Worm (Caenorhabditis elegans) whole organism, young adult: ENCODE results near the gene dph-2.

Experiments used
- B0019.2 ChIP-seq: fragments of 200-800 bp; sonication (Bioruptor generic); conservative IDR thresholded peaks from 2 replicates; pipeline ENCODE4 v1.3.6; 2022; ENCODE audit warnings: missing genetic modification reagents, missing genetic modification characterization, missing compliant biosample characterization
- B0261.1 ChIP-seq: sonication (generic microtip); optimal IDR thresholded peaks from 2 replicates; lab custom pipeline; 2016; ENCODE audit warnings: mild to moderate bottlenecking, missing genetic modification characterization, moderate library complexity, missing compliant biosample characterization
- F10E7.11 ChIP-seq: sonication (generic microtip); optimal IDR thresholded peaks from 2 replicates; lab custom pipeline; 2017; ENCODE audit warnings: mild to moderate bottlenecking, missing genetic modification characterization, moderate library complexity, missing compliant biosample characterization
- F37B4.10 ChIP-seq: fragments of 200-800 bp; sonication (Bioruptor generic); IDR thresholded peaks from 2 replicates; pipeline ENCODE4 v1.3.6; 2022; ENCODE audit warnings: missing genetic modification characterization, missing compliant biosample characterization
- F52B5.7 ChIP-seq: sonication (generic microtip); optimal IDR thresholded peaks from 2 replicates; lab custom pipeline; 2016; ENCODE audit warnings: mild to moderate bottlenecking, missing genetic modification characterization, missing compliant biosample characterization
- T07F8.4 ChIP-seq: sonication (generic microtip); optimal IDR thresholded peaks from 2 replicates; lab custom pipeline; 2016; ENCODE audit warnings: mild to moderate bottlenecking, missing genetic modification characterization, moderate library complexity, missing compliant biosample characterization
- akir-1 ChIP-seq: fragments of 200-800 bp; sonication (Bioruptor generic); optimal IDR thresholded peaks from 2 replicates; lab custom pipeline; 2018; ENCODE audit warnings: mild to moderate bottlenecking, missing genetic modification characterization, moderate library complexity, missing compliant biosample characterization
- aptf-2 ChIP-seq: fragments of 200-800 bp; sonication (Bioruptor generic); conservative IDR thresholded peaks from 2 replicates; pipeline ENCODE4 v1.3.6; 2022; ENCODE audit warnings: missing genetic modification reagents, missing genetic modification characterization, missing compliant biosample characterization
- aptf-3 ChIP-seq: fragments of 200-800 bp; sonication (Bioruptor generic); IDR thresholded peaks from 2 replicates; pipeline ENCODE4 v1.3.6; 2022; ENCODE audit warnings: missing genetic modification characterization, missing compliant biosample characterization
- atf-7 ChIP-seq: sonication (generic microtip); optimal IDR thresholded peaks from 2 replicates; lab custom pipeline; 2017; ENCODE audit warnings: mild to moderate bottlenecking, missing genetic modification characterization, missing compliant biosample characterization
- athp-1 ChIP-seq: sonication (generic microtip); optimal IDR thresholded peaks from 2 replicates; lab custom pipeline; 2017; ENCODE audit warnings: mild to moderate bottlenecking, missing genetic modification characterization, missing compliant biosample characterization
- bed-2 ChIP-seq: fragments of 200-800 bp; sonication (Bioruptor generic); IDR thresholded peaks from 2 replicates; pipeline ENCODE4 v1.3.6; 2022; ENCODE audit warnings: missing genetic modification reagents, missing genetic modification characterization, missing compliant biosample characterization
- cebp-1 ChIP-seq, 2 experiments: fragments of 200-800 bp in 1 of 2; sonication (Bioruptor generic) in 1 of 2; sonication (generic microtip) in 1 of 2; IDR thresholded peaks in 1 of 2; optimal IDR thresholded peaks in 1 of 2; 2 replicates each; pipeline versions ENCODE4 v1.3.6 to Lab custom; 2017 to 2022; ENCODE audit warnings: missing compliant biosample characterization in 2 of 2, missing genetic modification characterization in 2 of 2, mild to moderate bottlenecking in 1 of 2, missing genetic modification reagents in 1 of 2, moderate library complexity in 1 of 2
- ceh-58 ChIP-seq: fragments of 200-800 bp; sonication (Bioruptor generic); IDR thresholded peaks from 2 replicates; pipeline ENCODE4 v1.3.6; 2022; ENCODE audit warnings: missing genetic modification characterization, missing compliant biosample characterization
- ceh-91 ChIP-seq: fragments of 200-800 bp; sonication (Bioruptor generic); IDR thresholded peaks from 2 replicates; pipeline ENCODE4 v1.3.6; 2022; ENCODE audit warnings: missing genetic modification reagents, missing genetic modification characterization, missing compliant biosample characterization
- chd-7 ChIP-seq: sonication (generic microtip); optimal IDR thresholded peaks from 2 replicates; lab custom pipeline; 2016; ENCODE audit warnings: mild to moderate bottlenecking, missing genetic modification characterization, moderate library complexity, missing compliant biosample characterization
- dpff-1 ChIP-seq: sonication (generic microtip); optimal IDR thresholded peaks from 2 replicates; lab custom pipeline; 2017; ENCODE audit warnings: mild to moderate bottlenecking, missing genetic modification characterization, missing compliant biosample characterization
- egrh-3 ChIP-seq: fragments of 200-800 bp; sonication (Bioruptor generic); IDR thresholded peaks from 2 replicates; pipeline ENCODE4 v1.3.6; 2022; ENCODE audit warnings: missing genetic modification reagents, missing genetic modification characterization, missing compliant biosample characterization
- ekl-4 ChIP-seq: fragments of 200-800 bp; sonication (Bioruptor generic); IDR thresholded peaks from 2 replicates; pipeline ENCODE4 v1.3.6; 2022; ENCODE audit warnings: missing genetic modification reagents, missing genetic modification characterization, missing compliant biosample characterization
- ets-4 ChIP-seq: fragments of 200-800 bp; sonication (Bioruptor generic); optimal IDR thresholded peaks from 2 replicates; lab custom pipeline; 2018; ENCODE audit warnings: mild to moderate bottlenecking, missing genetic modification characterization, missing compliant biosample characterization
- fkh-3 ChIP-seq: sonication (generic microtip); optimal IDR thresholded peaks from 2 replicates; lab custom pipeline; 2016; ENCODE audit warnings: mild to moderate bottlenecking, missing genetic modification characterization, missing compliant biosample characterization
- gei-17 ChIP-seq: fragments of 200-800 bp; sonication (Bioruptor generic); optimal IDR thresholded peaks from 2 replicates; lab custom pipeline; 2018; ENCODE audit warnings: mild to moderate bottlenecking, missing genetic modification characterization, missing compliant biosample characterization
- hmg-1.2 ChIP-seq: fragments of 200-800 bp; sonication (Bioruptor generic); IDR thresholded peaks from 2 replicates; pipeline ENCODE4 v1.3.6; 2022; ENCODE audit warnings: missing genetic modification reagents, missing genetic modification characterization, missing compliant biosample characterization
- hmg-20 ChIP-seq: fragments of 200-800 bp; sonication (Bioruptor generic); IDR thresholded peaks from 2 replicates; pipeline ENCODE4 v1.3.6; 2022; ENCODE audit warnings: missing genetic modification reagents, missing genetic modification characterization, missing compliant biosample characterization
- lin-35 ChIP-seq, 3 experiments: fragments of 150-350 bp in 2 of 3; sonication (generic microtip) in 1 of 3; optimal IDR thresholded peaks; 2 replicates each; lab custom pipeline; 2014 to 2018; ENCODE audit warnings: missing biosample characterization in 3 of 3, missing genetic modification characterization in 3 of 3, missing genetic modification reagents in 3 of 3
- lir-1 ChIP-seq: fragments of 200-800 bp; sonication (Bioruptor generic); conservative IDR thresholded peaks from 2 replicates; pipeline ENCODE4 v1.3.6; 2022; ENCODE audit warnings: missing genetic modification reagents, missing genetic modification characterization, missing compliant biosample characterization
- madf-10 ChIP-seq: sonication (generic microtip); optimal IDR thresholded peaks from 2 replicates; lab custom pipeline; 2016; ENCODE audit warnings: mild to moderate bottlenecking, missing genetic modification characterization, missing compliant biosample characterization
- madf-6 ChIP-seq: fragments of 200-800 bp; sonication (Bioruptor generic); IDR thresholded peaks from 2 replicates; pipeline ENCODE4 v1.3.6; 2022; ENCODE audit warnings: missing genetic modification reagents, missing genetic modification characterization, missing compliant biosample characterization
- nfya-2 ChIP-seq: fragments of 200-800 bp; sonication (Bioruptor generic); IDR thresholded peaks from 2 replicates; pipeline ENCODE4 v1.3.6; 2022; ENCODE audit warnings: missing genetic modification reagents, missing genetic modification characterization, missing compliant biosample characterization
- nhr-27 ChIP-seq: fragments of 200-800 bp; sonication (Bioruptor generic); optimal IDR thresholded peaks from 2 replicates; lab custom pipeline; 2018; ENCODE audit warnings: mild to moderate bottlenecking, missing genetic modification characterization, moderate library complexity, missing compliant biosample characterization
- nhr-90 ChIP-seq: sonication (generic microtip); optimal IDR thresholded peaks from 2 replicates; lab custom pipeline; 2016; ENCODE audit warnings: missing genotype, mild to moderate bottlenecking, missing genetic modification characterization, missing compliant biosample characterization
- pha-4 ChIP-seq: fragments of 150-350 bp; sonication (generic microtip); optimal IDR thresholded peaks from 2 replicates; lab custom pipeline; 2014; ENCODE audit warnings: missing biosample characterization, missing genetic modification reagents, missing genetic modification characterization
- snpc-1.1 ChIP-seq: sonication (generic microtip); optimal IDR thresholded peaks from 2 replicates; lab custom pipeline; 2017; ENCODE audit warnings: missing genetic modification characterization, mild to moderate bottlenecking, missing compliant biosample characterization, antibody characterized with exemption, moderate library complexity, missing genotype, missing genetic modification reagents; ENCODE audit not compliant: insufficient read depth
- snpc-1.3 ChIP-seq: sonication (generic microtip); optimal IDR thresholded peaks from 2 replicates; lab custom pipeline; 2017; ENCODE audit warnings: missing genetic modification characterization, mild to moderate bottlenecking, missing compliant biosample characterization, antibody characterized with exemption, moderate library complexity, missing genotype, missing genetic modification reagents; ENCODE audit not compliant: insufficient read depth
- somi-1 ChIP-seq: fragments of 200-800 bp; sonication (Bioruptor generic); optimal IDR thresholded peaks from 2 replicates; lab custom pipeline; 2018; ENCODE audit warnings: mild to moderate bottlenecking, missing genetic modification characterization, missing compliant biosample characterization
- sptf-2 ChIP-seq: fragments of 200-800 bp; sonication (Bioruptor generic); optimal IDR thresholded peaks from 2 replicates; lab custom pipeline; 2018; ENCODE audit warnings: mild to moderate bottlenecking, missing genetic modification characterization, missing compliant biosample characterization
- xnd-1 ChIP-seq: sonication (generic microtip); optimal IDR thresholded peaks from 2 replicates; lab custom pipeline; 2016; ENCODE audit warnings: missing genotype, missing genetic modification reagents, missing genetic modification characterization, missing compliant biosample characterization
- zfh-2 ChIP-seq: fragments of 200-800 bp; sonication (Bioruptor generic); conservative IDR thresholded peaks from 2 replicates; pipeline ENCODE4 v1.3.6; 2022; ENCODE audit warnings: missing genetic modification reagents, missing genetic modification characterization, missing compliant biosample characterization
- zim-3 ChIP-seq: sonication (generic microtip); optimal IDR thresholded peaks from 2 replicates; lab custom pipeline; 2017; ENCODE audit warnings: mild to moderate bottlenecking, missing genetic modification characterization, moderate library complexity, missing compliant biosample characterization
- ztf-26 ChIP-seq: sonication (generic microtip); optimal IDR thresholded peaks from 2 replicates; lab custom pipeline; 2017; ENCODE audit warnings: missing genetic modification characterization, missing compliant biosample characterization

The dph-2 gene

DNA sequence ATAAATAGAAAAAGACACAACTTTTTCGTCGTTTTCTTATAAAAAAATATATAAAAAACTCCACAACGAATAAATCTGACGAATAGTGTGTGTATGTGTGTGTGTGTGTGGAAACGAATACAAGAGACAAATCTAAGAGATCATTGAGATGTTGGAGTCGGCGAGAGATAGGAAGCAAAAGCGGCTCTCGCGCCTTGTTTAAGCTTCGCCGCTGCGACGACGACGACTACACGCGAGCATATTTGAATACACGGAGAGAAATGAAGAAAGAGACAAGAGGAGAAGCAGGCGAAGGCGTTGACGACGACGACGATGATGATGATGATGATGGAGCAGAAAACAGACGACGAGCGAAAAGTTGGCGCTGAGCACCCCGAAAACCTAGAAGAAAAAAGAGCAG lies 30.7 kb upstream of the dph-2 start:
- TF ChIP-seq madf-10 (tag; lab: Kevin White, UChicago) (peak; percentile 59), F37B4.10 (GFP tag; lab: Robert Waterston, UW) (no peak), cebp-1 (GFP tag; IDR thresholded peaks at IDR 0.05; lab: Robert Waterston, UW) (no peak), cebp-1 (tag; optimal IDR thresholded peaks at IDR 0.05; lab: Kevin White, UChicago) (peak; percentile 8), hmg-1.2 (GFP tag; lab: Robert Waterston, UW) (peak; percentile 23; the same call in 1 of the 2 replicates), chd-7 (no peak), F52B5.7 (tag; lab: Kevin White, UChicago) (no peak), zfh-2 (GFP tag; lab: Robert Waterston, UW) (peak; percentile 45)

DNA sequence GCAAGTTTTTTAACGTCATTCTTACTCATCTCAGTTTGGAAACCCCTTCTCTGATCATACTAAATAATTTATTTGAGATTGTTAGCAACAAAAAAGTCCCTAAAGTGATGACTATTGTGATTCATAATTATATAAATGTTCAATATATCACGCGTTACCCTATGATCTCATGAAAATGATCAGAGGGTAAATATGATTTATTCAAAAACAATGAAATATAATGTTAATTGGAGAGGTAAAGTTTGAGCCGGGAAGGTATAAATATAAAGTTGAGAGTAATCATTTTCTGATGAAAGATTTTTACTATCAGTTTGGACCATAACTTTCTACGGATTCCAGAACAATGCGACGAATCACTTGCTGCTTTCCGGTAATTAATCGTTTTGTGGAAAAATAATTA lies 23.0 kb upstream of the dph-2 start, which contains the start of gene C52A11.3:
Gene C52A11.3, plus strand, starts transcription at position 301 of the 400 bp plus-strand sequence.
- TF ChIP-seq lir-1 (no peak), pha-4 (tag; lab: Kevin White, UChicago) (no peak), atf-7 (tag; lab: Kevin White, UChicago) (no peak), akir-1 (GFP tag; lab: Kevin White, UChicago) (no peak), snpc-1.1 (tag; lab: Kevin White, UChicago) (no peak)

DNA sequence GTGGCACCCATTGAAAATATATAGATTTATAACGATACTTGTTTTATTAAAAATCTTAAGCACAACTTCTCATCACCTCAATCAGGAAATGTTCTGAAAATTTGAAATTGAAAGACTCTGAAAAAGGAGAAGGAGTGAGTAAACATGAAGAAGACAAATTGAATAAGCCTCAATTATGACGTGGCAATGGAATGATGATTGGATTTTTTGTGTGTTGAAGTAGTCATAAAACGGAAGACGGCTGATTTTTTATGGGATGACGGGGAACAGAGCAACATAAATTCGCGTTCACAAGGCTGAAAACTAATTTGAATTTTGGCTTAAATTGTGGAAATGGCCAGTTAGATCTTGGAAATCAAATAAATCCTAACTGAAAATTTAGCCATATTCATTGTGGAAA lies 17.5 kb upstream of the dph-2 start, which contains the start of gene glb-12:
Gene glb-12, minus strand, starts transcription at position 101 of the 400 bp plus-strand sequence.
- TF ChIP-seq zim-3 (tag; lab: Kevin White, UChicago) (no peak), F10E7.11 (tag; lab: Kevin White, UChicago) (no peak), egrh-3 (no peak), ets-4 (GFP tag; lab: Kevin White, UChicago) (no peak), madf-6 (GFP tag; lab: Robert Waterston, UW) (no peak), xnd-1 (tag; lab: Kevin White, UChicago) (no peak)
- TF ChIP-seq, all 124 proteins: peak for 0

DNA sequence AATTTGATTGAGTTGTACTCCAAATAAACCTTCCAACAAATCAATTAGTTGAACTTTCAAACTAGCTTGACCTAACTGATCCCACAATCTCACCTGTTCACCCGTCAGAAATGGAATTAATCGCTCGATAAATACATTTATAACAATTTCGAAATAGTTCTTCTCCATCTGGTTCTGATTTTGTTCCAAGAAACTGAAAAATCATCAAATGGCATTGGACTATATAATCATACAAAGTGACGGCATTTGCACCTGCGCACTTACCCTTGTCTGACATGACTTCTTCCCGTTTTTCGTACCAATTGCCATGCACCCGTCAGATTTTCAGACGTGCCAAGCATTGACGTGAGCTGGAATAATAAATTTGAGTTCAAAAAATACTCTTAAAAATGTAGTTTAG lies 16.6 kb upstream of the dph-2 start:
- TF ChIP-seq F10E7.11 (tag; lab: Kevin White, UChicago) = no peak
- no peak for TF ChIP-seq bed-2
- no peak for TF ChIP-seq zfh-2 (GFP tag; lab: Robert Waterston, UW)
- no peak for TF ChIP-seq ztf-26 (tag; lab: Kevin White, UChicago)
- TF ChIP-seq ceh-91 (GFP tag; lab: Robert Waterston, UW) = no peak
- TF ChIP-seq lin-35 (GFP tag; optimal IDR thresholded peaks at IDR 0.05; lab: Kevin White, UChicago) = no peak
- no peak for TF ChIP-seq B0261.1 (tag; lab: Kevin White, UChicago)
- TF ChIP-seq nhr-90 (tag; lab: Kevin White, UChicago) = no peak
- no peak for TF ChIP-seq ekl-4 (GFP tag; lab: Robert Waterston, UW)
- TF ChIP-seq hmg-20 (GFP tag; lab: Robert Waterston, UW) = no peak
- TF ChIP-seq ceh-58 (GFP tag; lab: Robert Waterston, UW) = no peak
- no peak for TF ChIP-seq somi-1 (GFP tag; lab: Kevin White, UChicago)
- no peak for TF ChIP-seq T07F8.4 (tag; lab: Kevin White, UChicago)
- no peak for TF ChIP-seq sptf-2 (GFP tag; lab: Kevin White, UChicago)

DNA sequence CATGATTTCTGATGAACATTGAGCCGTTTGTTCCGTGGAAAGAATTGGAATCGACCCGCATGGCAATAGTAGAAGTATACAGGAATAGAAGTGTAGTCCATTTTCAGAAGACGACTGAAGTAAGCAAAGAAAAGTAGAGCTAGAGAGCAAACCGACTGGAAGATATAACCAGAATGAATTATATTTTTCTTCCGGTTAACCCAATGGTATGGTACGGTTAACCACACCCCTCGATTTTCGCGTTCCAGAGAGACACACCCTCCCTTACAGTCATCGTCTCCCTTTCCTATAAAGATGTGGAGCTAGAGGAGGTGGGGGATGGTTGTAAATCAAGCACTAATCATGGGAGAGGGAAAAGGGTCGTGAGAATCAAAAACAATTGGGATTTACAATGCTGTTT lies 9.0 kb upstream of the dph-2 start, which contains the start of gene C09G5.14:
Gene C09G5.14, minus strand, starts transcription at position 101 of the 400 bp plus-strand sequence.
- TF ChIP-seq hmg-20 (GFP tag; lab: Robert Waterston, UW) (no peak), B0019.2 (GFP tag; lab: Robert Waterston, UW) (no peak), aptf-3 (GFP tag; lab: Robert Waterston, UW) (no peak), nhr-27 (no peak), lir-1 (no peak), snpc-1.1 (tag; lab: Kevin White, UChicago) (no peak), akir-1 (GFP tag; lab: Kevin White, UChicago) (no peak), nfya-2 (GFP tag; lab: Robert Waterston, UW) (no peak), aptf-2 (GFP tag; lab: Robert Waterston, UW) (no peak), gei-17 (no peak), athp-1 (no peak), dpff-1 (tag; lab: Kevin White, UChicago) (no peak), lin-35 (GFP tag; optimal IDR thresholded peaks at IDR 0.05; lab: Kevin White, UChicago) (no peak), fkh-3 (no peak), snpc-1.3 (no peak)
